Worm (Caenorhabditis elegans): ENCODE measurements around the gene M117.3.
A peak's percentile ranks its signal among the peaks of the same experiment; 100 is the strongest.

M117.3 gene

ce11 chrIV:11793170-11793569 is 28.8 kb upstream of the M117.3 start:
- no peak for TF ChIP-seq saeg-2 (GFP tag; IDR thresholded peaks at IDR 0.05)
- peak; percentile 9; the same call in 1 of the 2 replicates for TF ChIP-seq dmd-6 (GFP tag; IDR thresholded peaks at IDR 0.05)
- no peak for TF ChIP-seq gei-8 (GFP tag; optimal IDR thresholded peaks at IDR 0.05)
- no peak for TF ChIP-seq nhr-41 (GFP tag; IDR thresholded peaks at IDR 0.05)
- peak; percentile 67 for TF ChIP-seq ceh-20 (GFP tag; IDR thresholded peaks at IDR 0.05)
- TF ChIP-seq Y75B8A.6 (GFP tag; IDR thresholded peaks at IDR 0.05), result no peak
- no peak for TF ChIP-seq lir-3 (tag; optimal IDR thresholded peaks at IDR 0.05)
- no peak for TF ChIP-seq F44E2.7 (GFP tag; IDR thresholded peaks at IDR 0.05)
- no peak for TF ChIP-seq hmg-1.1 (GFP tag; IDR thresholded peaks at IDR 0.05)
- no peak for TF ChIP-seq hlh-30 (tag; optimal IDR thresholded peaks at IDR 0.05; ENCODE audit: insufficient read depth)
- TF ChIP-seq dmd-8 (GFP tag; IDR thresholded peaks at IDR 0.05), result no peak
- no peak for TF ChIP-seq nhr-102 (tag; optimal IDR thresholded peaks at IDR 0.05)
- TF ChIP-seq set-16 (GFP tag; IDR thresholded peaks at IDR 0.05), result peak; percentile 78
- no peak for TF ChIP-seq Y105C5A.15 (GFP tag; IDR thresholded peaks at IDR 0.05)
- TF ChIP-seq pqm-1 (tag; optimal IDR thresholded peaks at IDR 0.05), result no peak
- TF ChIP-seq mdt-29 (GFP tag; IDR thresholded peaks at IDR 0.05), result no peak
- peak in 1 of 2 experiments; percentile 42 for TF ChIP-seq lsy-2 (tag; optimal IDR thresholded peaks at IDR 0.05)
- TF ChIP-seq ctbp-1 (GFP tag; IDR thresholded peaks at IDR 0.05), result peak; percentile 75
- no peak for TF ChIP-seq fkh-10 (GFP tag; optimal IDR thresholded peaks at IDR 0.05)
- no peak for TF ChIP-seq attf-4 (tag; optimal IDR thresholded peaks at IDR 0.05)
- TF ChIP-seq zag-1 (tag; optimal IDR thresholded peaks at IDR 0.05), result no peak
- TF ChIP-seq daf-8 (GFP tag; IDR thresholded peaks at IDR 0.05), result no peak
- no peak for TF ChIP-seq snpc-4 (tag; optimal IDR thresholded peaks at IDR 0.05)
- peak; percentile 71 for TF ChIP-seq aha-1 (tag)
- no peak for TF ChIP-seq tag-97 (GFP tag; IDR thresholded peaks at IDR 0.05)
- TF ChIP-seq F26F4.8 (GFP tag; conservative IDR thresholded peaks at IDR 0.05), result no peak
- TF ChIP-seq dve-1 (tag; optimal IDR thresholded peaks at IDR 0.05; ENCODE audit: insufficient read depth), result no peak
- TF ChIP-seq ceh-32 (tag; optimal IDR thresholded peaks at IDR 0.05; ENCODE audit: poor library complexity), result no peak
- no peak for TF ChIP-seq egl-43 (GFP tag; IDR thresholded peaks at IDR 0.05)
- TF ChIP-seq duxl-1 (tag; optimal IDR thresholded peaks at IDR 0.05; ENCODE audit: poor library complexity), result no peak
- no peak for TF ChIP-seq daf-19 (GFP tag; conservative IDR thresholded peaks at IDR 0.05)
- TF ChIP-seq mxl-3 (GFP tag; optimal IDR thresholded peaks at IDR 0.05), result no peak
- TF ChIP-seq mep-1 (tag; optimal IDR thresholded peaks at IDR 0.05), result peak; percentile 6
- no peak for TF ChIP-seq lin-1 (GFP tag; IDR thresholded peaks at IDR 0.05)
- no peak for TF ChIP-seq F49E8.2 (tag; optimal IDR thresholded peaks at IDR 0.05; ENCODE audit: borderline replicate concordance)
- TF ChIP-seq Y5F2A.4 (GFP tag; optimal IDR thresholded peaks at IDR 0.05), result no peak
- TF ChIP-seq hlh-11 (tag; optimal IDR thresholded peaks at IDR 0.05), result peak; percentile 6
- TF ChIP-seq lin-39 (tag; optimal IDR thresholded peaks at IDR 0.05), result no peak

- TF ChIP-seq mdt-29 (GFP tag; IDR thresholded peaks at IDR 0.05) (no peak), lin-1 (GFP tag; IDR thresholded peaks at IDR 0.05) (no peak), fkh-10 (GFP tag; optimal IDR thresholded peaks at IDR 0.05) (peak; percentile 47)
Observed at ce11 chrIV:11795964-11796363, 26.0 kb upstream of the M117.3 start.

ce11 chrIV:11796818-11797217 is 25.2 kb upstream of the M117.3 start:
- TF ChIP-seq unc-62 (GFP tag; optimal IDR thresholded peaks at IDR 0.05 in 1 of 2) (peak in 1 of 2 experiments; percentile 65), unc-62 (tag; optimal IDR thresholded peaks at IDR 0.05) (no peak), Y105C5A.15 (GFP tag; IDR thresholded peaks at IDR 0.05) (no peak), fkh-10 (GFP tag; optimal IDR thresholded peaks at IDR 0.05) (peak; percentile 73)
